Worm (Caenorhabditis elegans) whole organism, mixed stage, embryonic: ENCODE results near the gene W10G11.19.
A peak's percentile ranks its signal among the peaks of the same experiment; 100 is the strongest.

ENCODE experiments used
- M03D4.4 ChIP-seq: sonication (generic microtip); optimal IDR thresholded peaks from 2 replicates; lab custom pipeline; 2017; ENCODE audit warnings: mild to moderate bottlenecking, missing genetic modification characterization, missing compliant biosample characterization
- bed-3 ChIP-seq: fragments of 200-800 bp; sonication (Bioruptor generic); optimal IDR thresholded peaks from 3 replicates; lab custom pipeline; 2018; ENCODE audit warnings: mild to moderate bottlenecking, missing genetic modification characterization, moderate library complexity, missing compliant biosample characterization
- blmp-1 ChIP-seq: fragments of 150-350 bp; optimal IDR thresholded peaks from 2 replicates; lab custom pipeline; 2014; ENCODE audit warnings: missing biosample characterization, missing genetic modification characterization
- ceh-39 ChIP-seq: fragments of 150-350 bp; optimal IDR thresholded peaks from 2 replicates; lab custom pipeline; 2014; ENCODE audit warnings: missing biosample characterization, missing genetic modification characterization
- ceh-43 ChIP-seq: fragments of 200-800 bp; sonication (Bioruptor generic); optimal IDR thresholded peaks from 2 replicates; lab custom pipeline; 2018; ENCODE audit warnings: mild to moderate bottlenecking, missing genetic modification characterization, moderate library complexity, missing compliant biosample characterization
- ceh-83 ChIP-seq: fragments of 200-800 bp; sonication (Bioruptor generic); optimal IDR thresholded peaks from 2 replicates; lab custom pipeline; 2018; ENCODE audit warnings: mild to moderate bottlenecking, missing genetic modification characterization, missing compliant biosample characterization
- ces-1 ChIP-seq: fragments of 150-350 bp; optimal IDR thresholded peaks from 2 replicates; lab custom pipeline; 2014; ENCODE audit warnings: missing biosample characterization, missing genetic modification reagents, missing genetic modification characterization
- cnd-1 ChIP-seq: fragments of 200-800 bp; sonication (Bioruptor generic); optimal IDR thresholded peaks from 2 replicates; lab custom pipeline; 2018; ENCODE audit warnings: mild to moderate bottlenecking, missing genetic modification characterization, missing compliant biosample characterization
- drap-1 ChIP-seq: fragments of 200-800 bp; sonication (Bioruptor generic); optimal IDR thresholded peaks from 3 replicates; lab custom pipeline; 2018; ENCODE audit warnings: mild to moderate bottlenecking, missing genetic modification characterization, missing compliant biosample characterization
- elt-1 ChIP-seq: sonication (generic microtip); optimal IDR thresholded peaks from 2 replicates; lab custom pipeline; 2017; ENCODE audit warnings: missing genetic modification characterization, mild to moderate bottlenecking, missing compliant biosample characterization, antibody characterized with exemption, moderate library complexity, borderline replicate concordance; ENCODE audit not compliant: insufficient read depth
- elt-3 ChIP-seq: fragments of 150-350 bp; optimal IDR thresholded peaks from 2 replicates; lab custom pipeline; 2014; ENCODE audit warnings: missing biosample characterization, missing genetic modification characterization
- flh-1 ChIP-seq: fragments of 200-800 bp; sonication (Bioruptor generic); optimal IDR thresholded peaks from 2 replicates; lab custom pipeline; 2018; ENCODE audit warnings: mild to moderate bottlenecking, missing genetic modification characterization, moderate library complexity, missing compliant biosample characterization
- ham-2 ChIP-seq: fragments of 200-800 bp; sonication (Bioruptor generic); optimal IDR thresholded peaks from 2 replicates; lab custom pipeline; 2018; ENCODE audit warnings: mild to moderate bottlenecking, missing genetic modification characterization, missing compliant biosample characterization
- hlh-1 ChIP-seq: fragments of 150-350 bp; optimal IDR thresholded peaks from 2 replicates; lab custom pipeline; 2014; ENCODE audit warnings: missing biosample characterization, missing genetic modification reagents, missing genetic modification characterization
- lin-13 ChIP-seq: fragments of 150-350 bp; optimal IDR thresholded peaks from 2 replicates; lab custom pipeline; 2014; ENCODE audit warnings: missing biosample characterization, missing genetic modification characterization
- lin-32 ChIP-seq: fragments of 200-800 bp; sonication (Bioruptor generic); optimal IDR thresholded peaks from 2 replicates; lab custom pipeline; 2018; ENCODE audit warnings: mild to moderate bottlenecking, missing genetic modification characterization, missing compliant biosample characterization
- lsy-2 ChIP-seq: fragments of 150-350 bp; optimal IDR thresholded peaks from 2 replicates; lab custom pipeline; 2014; ENCODE audit warnings: missing biosample characterization, missing genetic modification characterization
- mab-5 ChIP-seq: fragments of 150-350 bp; optimal IDR thresholded peaks from 2 replicates; lab custom pipeline; 2014; ENCODE audit warnings: missing biosample characterization, missing genetic modification characterization
- mep-1 ChIP-seq: fragments of 150-350 bp; optimal IDR thresholded peaks from 2 replicates; lab custom pipeline; 2017; ENCODE audit warnings: missing biosample characterization, missing genetic modification reagents, missing genetic modification characterization, inconsistent platforms
- mls-2 ChIP-seq: sonication (generic microtip); optimal IDR thresholded peaks from 2 replicates; lab custom pipeline; 2016; ENCODE audit warnings: mild to moderate bottlenecking, missing genetic modification characterization, moderate library complexity, missing compliant biosample characterization
- nhr-12 ChIP-seq: fragments of 150-350 bp; optimal IDR thresholded peaks from 2 replicates; lab custom pipeline; 2014; ENCODE audit warnings: missing biosample characterization, missing genetic modification characterization
- nhr-2 ChIP-seq: fragments of 150-350 bp; optimal IDR thresholded peaks from 2 replicates; lab custom pipeline; 2014; ENCODE audit warnings: missing biosample characterization, missing genetic modification characterization
- nhr-237 ChIP-seq: fragments of 150-350 bp; optimal IDR thresholded peaks from 2 replicates; lab custom pipeline; 2014; ENCODE audit warnings: missing biosample characterization, missing genetic modification characterization
- nhr-28 ChIP-seq: fragments of 150-350 bp; optimal IDR thresholded peaks from 2 replicates; lab custom pipeline; 2014; ENCODE audit warnings: missing biosample characterization, missing genetic modification characterization
- nhr-76 ChIP-seq: sonication (generic microtip); optimal IDR thresholded peaks from 2 replicates; lab custom pipeline; 2017; ENCODE audit warnings: missing biosample characterization, missing genetic modification characterization
- pha-4 ChIP-seq: fragments of 150-350 bp; optimal IDR thresholded peaks from 2 replicates; lab custom pipeline; 2018; ENCODE audit warnings: missing biosample characterization, missing genetic modification reagents, missing genetic modification characterization
- sem-2 ChIP-seq: fragments of 200-800 bp; sonication (Bioruptor generic); optimal IDR thresholded peaks from 2 replicates; lab custom pipeline; 2018; ENCODE audit warnings: mild to moderate bottlenecking, missing genetic modification characterization, missing compliant biosample characterization
- snpc-4 ChIP-seq: fragments of 150-350 bp; optimal IDR thresholded peaks from 2 replicates; lab custom pipeline; 2014; ENCODE audit warnings: missing biosample characterization, missing genetic modification characterization
- sptf-1 ChIP-seq: sonication (generic microtip); optimal IDR thresholded peaks from 2 replicates; lab custom pipeline; 2017; ENCODE audit warnings: mild to moderate bottlenecking, missing genetic modification characterization, moderate library complexity, missing compliant biosample characterization
- tbx-8 ChIP-seq: fragments of 200-800 bp; sonication (Bioruptor generic); optimal IDR thresholded peaks from 2 replicates; lab custom pipeline; 2018; ENCODE audit warnings: mild to moderate bottlenecking, missing genetic modification characterization, moderate library complexity, missing compliant biosample characterization
- unc-120 ChIP-seq: sonication (generic microtip); optimal IDR thresholded peaks from 2 replicates; lab custom pipeline; 2017; ENCODE audit warnings: missing genetic modification characterization, missing compliant biosample characterization; ENCODE audit not compliant: poor library complexity, severe bottlenecking
- unc-39 ChIP-seq: fragments of 150-350 bp; optimal IDR thresholded peaks from 2 replicates; lab custom pipeline; 2014; ENCODE audit warnings: missing biosample characterization, missing genetic modification characterization
- unc-62 ChIP-seq: fragments of 150-350 bp; optimal IDR thresholded peaks from 2 replicates; lab custom pipeline; 2014; ENCODE audit warnings: missing biosample characterization, missing genetic modification reagents, missing genetic modification characterization
- zip-8 ChIP-seq: fragments of 150-350 bp; optimal IDR thresholded peaks from 2 replicates; lab custom pipeline; 2014; ENCODE audit warnings: missing biosample characterization, missing genetic modification characterization
- ztf-11 ChIP-seq: fragments of 150-350 bp; optimal IDR thresholded peaks from 2 replicates; lab custom pipeline; 2014; ENCODE audit warnings: missing biosample characterization, missing genetic modification characterization

The W10G11.19 gene

DNA sequence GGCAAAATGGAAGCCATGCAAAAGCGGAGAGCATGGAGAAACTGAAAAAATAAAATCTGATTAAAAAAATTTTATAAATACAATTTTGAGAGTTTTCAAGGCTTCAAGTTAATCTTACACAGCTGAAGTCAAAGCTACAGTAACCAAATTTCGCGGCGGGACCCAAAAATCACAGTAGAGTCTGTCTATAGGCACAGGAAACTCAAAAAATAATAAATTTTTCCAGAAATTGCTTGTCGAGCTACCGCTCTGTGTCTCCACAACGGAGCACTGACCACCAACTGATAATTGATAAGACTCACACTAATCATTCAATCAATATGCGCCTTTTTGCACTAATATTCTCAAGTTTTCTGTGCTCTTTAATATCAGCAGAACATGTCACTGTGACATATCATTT, at the start of gene W10G11.19:
Gene W10G11.19, plus strand, starts transcription at position 301 of the 400 bp plus-strand sequence.
- TF ChIP-seq M03D4.4 (tag; lab: Kevin White, UChicago) (no peak), lsy-2 (tag; lab: Kevin White, UChicago) (no peak), ham-2 (no peak), mep-1 (tag; lab: Kevin White, UChicago) (no peak), ceh-39 (tag; lab: Kevin White, UChicago) (no peak), bed-3 (no peak), tbx-8 (no peak), unc-120 (tag; lab: Kevin White, UChicago) (no peak), mls-2 (tag; lab: Kevin White, UChicago) (no peak)

- TF ChIP-seq flh-1 (GFP tag; lab: Kevin White, UChicago) (no peak), ceh-83 (no peak), unc-39 (tag; lab: Kevin White, UChicago) (no peak), lin-13 (no peak), nhr-2 (tag; lab: Kevin White, UChicago) (no peak), mep-1 (tag; lab: Kevin White, UChicago) (no peak), ham-2 (no peak), sptf-1 (tag; lab: Kevin White, UChicago) (no peak), lin-32 (GFP tag; lab: Kevin White, UChicago) (no peak), mls-2 (tag; lab: Kevin White, UChicago) (no peak), sem-2 (no peak), bed-3 (no peak), unc-120 (tag; lab: Kevin White, UChicago) (no peak), zip-8 (no peak), pha-4 (tag; lab: Kevin White, UChicago) (no peak), ceh-43 (GFP tag; lab: Kevin White, UChicago) (no peak)
These were observed 48.4 kb upstream of the W10G11.19 start for ce11 chrII:3502011-3502410.

DNA sequence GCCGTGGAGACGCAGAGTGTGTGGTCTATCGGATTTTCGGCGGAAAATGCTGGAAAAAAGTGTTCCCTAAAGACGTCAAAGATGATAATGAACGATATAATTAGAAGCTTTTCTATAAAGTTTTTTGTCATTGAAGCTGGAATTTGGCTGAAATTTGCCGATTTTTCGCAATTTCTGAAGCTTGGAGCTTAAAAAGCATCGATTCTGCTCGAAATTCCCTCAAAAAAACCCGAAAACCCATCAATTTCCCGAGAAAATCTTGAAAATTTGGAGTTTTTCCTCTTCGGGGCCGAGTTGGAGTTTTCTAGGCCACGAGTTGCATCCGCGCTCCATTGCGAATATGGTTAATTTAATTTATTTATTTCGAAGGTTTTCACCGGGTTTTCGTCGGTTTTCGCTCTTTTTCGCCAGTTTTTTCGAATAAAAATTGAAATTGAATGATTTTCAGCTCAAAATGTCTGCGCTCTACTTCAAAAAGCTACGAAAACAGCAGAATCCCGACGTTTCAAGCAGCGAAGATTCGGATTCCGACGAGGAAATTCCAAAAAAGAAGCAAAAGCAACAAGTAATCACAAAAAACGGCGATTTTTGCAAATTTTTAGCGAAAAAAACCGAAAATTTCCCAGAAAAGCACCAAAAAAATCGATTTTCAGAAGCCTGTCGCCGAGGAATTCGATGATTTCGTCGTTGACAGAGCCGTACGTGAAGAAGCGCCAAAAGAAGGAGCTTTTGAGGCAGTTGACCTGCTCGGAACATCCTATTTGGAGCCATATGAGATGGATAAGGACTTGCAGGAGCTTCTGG, 47.7 kb upstream of the W10G11.19 start, which contains the start of the genes col-71 and Y49F6B.2:
Gene col-71, minus strand, starts transcription at position 51 of the 804 bp plus-strand sequence.
Gene Y49F6B.2, plus strand, starts transcription at position 449 of the 804 bp plus-strand sequence.
- TF ChIP-seq mls-2 (tag; lab: Kevin White, UChicago) (peak; percentile 53), unc-39 (tag; lab: Kevin White, UChicago) (no peak), bed-3 (peak; percentile 9), cnd-1 (tag; lab: Kevin White, UChicago) (peak; percentile 48), ceh-39 (tag; lab: Kevin White, UChicago) (peak; percentile 5), mab-5 (tag; lab: Kevin White, UChicago) (peak; percentile 65), nhr-28 (tag; lab: Kevin White, UChicago) (no peak), sem-2 (no peak), nhr-12 (no peak), elt-3 (tag; lab: Kevin White, UChicago) (no peak), lin-13 (peak; percentile 73), mep-1 (tag; lab: Kevin White, UChicago) (peak; percentile 58), drap-1 (GFP tag; lab: Kevin White, UChicago) (no peak), M03D4.4 (tag; lab: Kevin White, UChicago) (no peak), lsy-2 (tag; lab: Kevin White, UChicago) (peak; percentile 51), flh-1 (GFP tag; lab: Kevin White, UChicago) (no peak), nhr-76 (tag; lab: Kevin White, UChicago) (no peak), unc-62 (GFP tag; lab: Kevin White, UChicago) (no peak), tbx-8 (peak; percentile 21), elt-1 (tag; lab: Kevin White, UChicago) (no peak), nhr-2 (tag; lab: Kevin White, UChicago) (no peak), ces-1 (GFP tag; lab: Kevin White, UChicago) (peak; percentile 99), lin-32 (GFP tag; lab: Kevin White, UChicago) (no peak), pha-4 (tag; lab: Kevin White, UChicago) (peak; percentile 46), hlh-1 (tag; lab: Kevin White, UChicago) (no peak), ceh-83 (no peak), ceh-43 (GFP tag; lab: Kevin White, UChicago) (peak; percentile 5), snpc-4 (tag; lab: Kevin White, UChicago) (no peak), unc-120 (tag; lab: Kevin White, UChicago) (peak; percentile 25), blmp-1 (tag; lab: Kevin White, UChicago) (no peak), zip-8 (no peak), ham-2 (no peak), sptf-1 (tag; lab: Kevin White, UChicago) (peak; percentile 68), nhr-237 (peak; percentile 46), ztf-11 (tag; lab: Kevin White, UChicago) (no peak)
